Fruit fly (Drosophila melanogaster) whole organism, embryonic: Measurements from ENCODE around the gene CG32301.
A peak's percentile ranks its signal among the peaks of the same experiment; 100 is the strongest.

Source experiments
- CG10267 ChIP-seq: fragments of 200-800 bp; sonication (Bioruptor generic); optimal IDR thresholded peaks from 2 replicates; lab custom pipeline; 2018; ENCODE audit warnings: missing biosample characterization, mild to moderate bottlenecking, missing genetic modification characterization, moderate library complexity
- CG10462 ChIP-seq: fragments of 200-800 bp; sonication (Bioruptor generic); optimal IDR thresholded peaks from 2 replicates; lab custom pipeline; 2016; ENCODE audit warnings: missing biosample characterization, missing genetic modification characterization
- CG10565 ChIP-seq: fragments of 200-800 bp; sonication (Bioruptor generic); optimal IDR thresholded peaks from 3 replicates; lab custom pipeline; 2016; ENCODE audit warnings: missing biosample characterization, mild to moderate bottlenecking, missing genetic modification characterization
- CG11093 ChIP-seq: fragments of 200-800 bp; sonication (Bioruptor generic); IDR thresholded peaks from 3 replicates; pipeline ENCODE4 v1.3.6; 2022; ENCODE audit warnings: missing biosample characterization, missing genetic modification characterization
- CG11695 ChIP-seq: fragments of 200-800 bp; sonication (Bioruptor generic); IDR thresholded peaks from 3 replicates; pipeline ENCODE4 v1.3.6; 2022; ENCODE audit warnings: missing biosample characterization, missing genetic modification characterization
- CG13296 ChIP-seq: fragments of 200-800 bp; sonication (Bioruptor generic); optimal IDR thresholded peaks from 3 replicates; lab custom pipeline; 2018; ENCODE audit warnings: missing biosample characterization, mild to moderate bottlenecking, missing genetic modification characterization
- CG18619 ChIP-seq: fragments of 200-800 bp; sonication (Bioruptor generic); optimal IDR thresholded peaks from 3 replicates; lab custom pipeline; 2017; ENCODE audit warnings: missing biosample characterization, mild to moderate bottlenecking, missing genetic modification characterization
- CG18764 ChIP-seq: fragments of 200-800 bp; sonication (Bioruptor generic); optimal IDR thresholded peaks from 3 replicates; lab custom pipeline; 2016; ENCODE audit warnings: missing biosample characterization, missing genetic modification characterization
- CG2875 ChIP-seq: fragments of 200-800 bp; sonication (Bioruptor generic); optimal IDR thresholded peaks from 2 replicates; lab custom pipeline; 2017; ENCODE audit warnings: missing biosample characterization, mild to moderate bottlenecking, missing genetic modification characterization, missing genetic modification reagents
- CG30403 ChIP-seq: fragments of 200-800 bp; sonication (Bioruptor generic); optimal IDR thresholded peaks from 3 replicates; lab custom pipeline; 2016; ENCODE audit warnings: missing biosample characterization, missing genetic modification characterization
- CG34224 ChIP-seq: fragments of 200-800 bp; sonication (Bioruptor generic); IDR thresholded peaks from 3 replicates; pipeline ENCODE4 v1.3.6; 2022; ENCODE audit warnings: missing biosample characterization, missing genetic modification characterization; ENCODE audit not compliant: partially characterized antibody
- CG3995 ChIP-seq: fragments of 200-800 bp; sonication (Bioruptor generic); optimal IDR thresholded peaks from 3 replicates; lab custom pipeline; 2016; ENCODE audit warnings: missing biosample characterization, missing genetic modification characterization
- CG6683 ChIP-seq: fragments of 200-800 bp; sonication (Bioruptor generic); optimal IDR thresholded peaks from 2 replicates; lab custom pipeline; 2017; ENCODE audit warnings: missing biosample characterization, mild to moderate bottlenecking, missing genetic modification characterization, missing genetic modification reagents
- CG7556 ChIP-seq: fragments of 200-800 bp; sonication (Bioruptor generic); optimal IDR thresholded peaks from 2 replicates; lab custom pipeline; 2017; ENCODE audit warnings: missing biosample characterization, mild to moderate bottlenecking, missing genetic modification characterization
- CG7963 ChIP-seq: fragments of 200-800 bp; sonication (Bioruptor generic); IDR thresholded peaks from 3 replicates; pipeline ENCODE4 v1.3.6; 2022; ENCODE audit warnings: missing biosample characterization, missing genetic modification characterization; ENCODE audit not compliant: partially characterized antibody
- CG8478 ChIP-seq: fragments of >200 bp; optimal IDR thresholded peaks from 2 replicates; lab custom pipeline; 2018
- CG9797 ChIP-seq: fragments of 200-800 bp; sonication (Bioruptor generic); optimal IDR thresholded peaks from 3 replicates; lab custom pipeline; 2018; ENCODE audit warnings: missing biosample characterization, mild to moderate bottlenecking, missing genetic modification characterization
- CHES-1-like ChIP-seq: fragments of 200-800 bp; sonication (Bioruptor generic); optimal IDR thresholded peaks from 2 replicates; lab custom pipeline; 2016; ENCODE audit warnings: missing biosample characterization, missing genetic modification characterization
- D19B ChIP-seq: fragments of 200-800 bp; sonication (Bioruptor generic); optimal IDR thresholded peaks from 2 replicates; lab custom pipeline; 2017; ENCODE audit warnings: missing biosample characterization, mild to moderate bottlenecking, missing genetic modification characterization
- Fer1 ChIP-seq: fragments of 200-800 bp; sonication (Bioruptor generic); optimal IDR thresholded peaks from 2 replicates; lab custom pipeline; 2017; ENCODE audit warnings: missing biosample characterization, mild to moderate bottlenecking, missing genetic modification characterization
- Gsc ChIP-seq: fragments of 200-800 bp; sonication (Bioruptor generic); IDR thresholded peaks from 2 replicates; pipeline ENCODE4 v1.3.6; 2022; ENCODE audit warnings: missing biosample characterization, missing genetic modification characterization
- HLH3B ChIP-seq: fragments of 200-800 bp; sonication (Bioruptor generic); IDR thresholded peaks from 2 replicates; pipeline ENCODE4 v1.3.6; 2022; ENCODE audit warnings: missing biosample characterization, missing genetic modification characterization
- HmgD ChIP-seq: fragments of 200-800 bp; sonication (Bioruptor generic); optimal IDR thresholded peaks from 3 replicates; lab custom pipeline; 2016; ENCODE audit warnings: missing biosample characterization, missing genetic modification characterization
- Hmr ChIP-seq: fragments of 200-800 bp; sonication (Bioruptor generic); optimal IDR thresholded peaks from 3 replicates; lab custom pipeline; 2017; ENCODE audit warnings: mild to moderate bottlenecking, missing biosample characterization, missing genetic modification reagents, missing genetic modification characterization
- Hr78 ChIP-seq, 2 experiments: fragments of 200-800 bp in 1 of 2; fragments of >200 bp in 1 of 2; sonication (Bioruptor generic) in 1 of 2; optimal IDR thresholded peaks; 2 replicates each; lab custom pipeline; 2017 to 2019; ENCODE audit warnings: missing biosample characterization in 2 of 2, missing genetic modification characterization in 2 of 2, mild to moderate bottlenecking in 1 of 2, moderate library complexity in 1 of 2
- Kr ChIP-seq: fragments of 200-800 bp; sonication (Bioruptor generic); optimal IDR thresholded peaks from 2 replicates; lab custom pipeline; 2017; ENCODE audit warnings: missing biosample characterization, mild to moderate bottlenecking, missing genetic modification characterization
- NK7.1 ChIP-seq: fragments of 200-800 bp; sonication (Bioruptor generic); optimal IDR thresholded peaks from 3 replicates; lab custom pipeline; 2016; ENCODE audit warnings: missing biosample characterization, missing genetic modification characterization
- Nf-YA ChIP-seq: fragments of 200-800 bp; sonication (Bioruptor generic); IDR thresholded peaks from 2 replicates; pipeline ENCODE4 v1.3.6; 2022; ENCODE audit warnings: missing biosample characterization, missing genetic modification characterization
- Nf-YC ChIP-seq: fragments of 200-800 bp; optimal IDR thresholded peaks from 3 replicates; lab custom pipeline; 2019; ENCODE audit warnings: missing biosample characterization, mild to moderate bottlenecking, missing genetic modification characterization, moderate library complexity
- Oli ChIP-seq: fragments of 200-800 bp; sonication (Bioruptor generic); optimal IDR thresholded peaks from 2 replicates; lab custom pipeline; 2018; ENCODE audit warnings: missing biosample characterization, mild to moderate bottlenecking, missing genetic modification characterization, moderate library complexity
- Sry-δ ChIP-seq: fragments of 200-800 bp; sonication (Bioruptor generic); optimal IDR thresholded peaks from 2 replicates; lab custom pipeline; 2016; ENCODE audit warnings: missing biosample characterization, missing genetic modification characterization
- ab ChIP-seq: fragments of 200-800 bp; sonication (Bioruptor generic); optimal IDR thresholded peaks from 2 replicates; lab custom pipeline; 2016; ENCODE audit warnings: missing biosample characterization, missing genetic modification characterization
- ap ChIP-seq: fragments of 200-800 bp; sonication (Bioruptor generic); IDR thresholded peaks from 2 replicates; pipeline ENCODE4 v1.3.6; 2022; ENCODE audit warnings: missing biosample characterization, missing genetic modification characterization
- ato ChIP-seq: fragments of 200-800 bp; sonication (Bioruptor generic); IDR thresholded peaks from 2 replicates; pipeline ENCODE4 v1.3.6; 2022; ENCODE audit warnings: missing biosample characterization, missing genetic modification characterization; ENCODE audit not compliant: partially characterized antibody
- bcd ChIP-seq: fragments of 200-800 bp; sonication (Bioruptor generic); optimal IDR thresholded peaks from 2 replicates; lab custom pipeline; 2017; ENCODE audit warnings: missing biosample characterization, mild to moderate bottlenecking, missing genetic modification characterization
- cad ChIP-seq: fragments of >200 bp; optimal IDR thresholded peaks from 2 replicates; lab custom pipeline; 2017; ENCODE audit warnings: missing biosample characterization, missing genetic modification characterization
- caup ChIP-seq: fragments of 200-800 bp; sonication (Bioruptor generic); optimal IDR thresholded peaks from 3 replicates; lab custom pipeline; 2017; ENCODE audit warnings: missing biosample characterization, mild to moderate bottlenecking, missing genetic modification characterization, moderate library complexity; ENCODE audit not compliant: severe bottlenecking
- crc ChIP-seq: fragments of 200-800 bp; sonication (Bioruptor generic); optimal IDR thresholded peaks from 2 replicates; lab custom pipeline; 2016; ENCODE audit warnings: missing biosample characterization, missing genetic modification characterization
- eve ChIP-seq, 2 experiments: fragments of >200 bp; optimal IDR thresholded peaks; 2 replicates each; lab custom pipeline; 2017; ENCODE audit warnings: missing biosample characterization in 2 of 2, missing genetic modification characterization in 2 of 2
- ewg ChIP-seq: fragments of 200-800 bp; sonication (Bioruptor generic); optimal IDR thresholded peaks from 3 replicates; lab custom pipeline; 2017; ENCODE audit warnings: mild to moderate bottlenecking, missing biosample characterization, missing genetic modification reagents, missing genetic modification characterization
- exex ChIP-seq: fragments of 200-800 bp; sonication (Bioruptor generic); optimal IDR thresholded peaks from 4 replicates; lab custom pipeline; 2018; ENCODE audit warnings: missing biosample characterization, mild to moderate bottlenecking, missing genetic modification characterization, moderate library complexity
- gsb ChIP-seq: fragments of 200-800 bp; sonication (Bioruptor generic); IDR thresholded peaks from 2 replicates; pipeline ENCODE4 v1.3.6; 2022; ENCODE audit warnings: missing biosample characterization, missing genetic modification characterization
- klu ChIP-seq: fragments of 200-800 bp; sonication (Bioruptor generic); IDR thresholded peaks from 2 replicates; pipeline ENCODE4 v1.3.6; 2022; ENCODE audit warnings: missing biosample characterization, missing genetic modification characterization
- luna ChIP-seq: fragments of 200-800 bp; sonication (Bioruptor generic); optimal IDR thresholded peaks from 2 replicates; lab custom pipeline; 2016; ENCODE audit warnings: missing biosample characterization, missing genetic modification characterization
- mirr ChIP-seq: fragments of 200-800 bp; sonication (Bioruptor generic); optimal IDR thresholded peaks from 3 replicates; lab custom pipeline; 2018; ENCODE audit warnings: missing biosample characterization, mild to moderate bottlenecking, missing genetic modification characterization
- pb ChIP-seq: fragments of 200-800 bp; sonication (Bioruptor generic); optimal IDR thresholded peaks from 3 replicates; lab custom pipeline; 2016; ENCODE audit warnings: missing biosample characterization, missing genetic modification characterization
- salm ChIP-seq: fragments of 200-800 bp; sonication (Bioruptor generic); optimal IDR thresholded peaks from 2 replicates; lab custom pipeline; 2018; ENCODE audit warnings: missing biosample characterization, mild to moderate bottlenecking, missing genetic modification characterization
- scrt ChIP-seq: fragments of 200-800 bp; sonication (Bioruptor generic); optimal IDR thresholded peaks from 2 replicates; lab custom pipeline; 2018; ENCODE audit warnings: missing biosample characterization, mild to moderate bottlenecking, missing genetic modification characterization, moderate library complexity
- slou ChIP-seq: fragments of 200-800 bp; sonication (Bioruptor generic); optimal IDR thresholded peaks from 3 replicates; lab custom pipeline; 2016; ENCODE audit warnings: missing biosample characterization, missing genetic modification characterization
- zen2 ChIP-seq: fragments of 200-800 bp; sonication (Bioruptor generic); IDR thresholded peaks from 3 replicates; pipeline ENCODE4 v1.3.6; 2022; ENCODE audit warnings: missing biosample characterization, missing genetic modification characterization; ENCODE audit not compliant: partially characterized antibody

Gene CG32301

DNA sequence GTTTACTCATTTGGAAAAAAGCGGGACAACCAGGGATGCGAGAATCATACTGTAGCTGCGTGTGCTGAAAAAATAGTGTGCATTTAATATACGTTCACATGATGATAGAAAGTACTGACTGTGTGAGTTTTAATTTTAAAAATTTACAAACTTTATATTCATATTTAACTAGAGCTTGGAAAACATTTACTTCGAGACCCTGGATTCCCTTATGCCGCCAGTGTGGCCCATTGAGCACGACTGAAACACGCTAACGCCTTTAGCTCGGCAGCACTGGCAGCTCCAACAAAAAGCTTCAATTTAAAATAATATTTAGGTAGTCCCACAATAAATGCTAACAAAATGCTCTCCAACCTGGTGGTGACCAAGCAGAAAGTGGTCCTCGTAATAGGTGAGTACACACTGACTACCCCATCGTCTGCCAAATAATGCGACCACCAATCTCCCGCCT, 13.2 kb downstream of the CG32301 start, which contains the start of the genes CG1275 and Elp5 (continued):
- TF ChIP-seq CG10565 (GFP tag; lab: Kevin White, UChicago) (peak; percentile 57), NK7.1 (GFP tag; lab: Kevin White, UChicago) (peak; percentile 93), Hr78 (GFP tag; optimal IDR thresholded peaks at IDR 0.05; lab: Kevin White, UChicago) (peak in 1 of 2 experiments; percentile 89), CG18764 (GFP tag; lab: Kevin White, UChicago) (peak; percentile 94), klu (GFP tag; lab: Robert Waterston, UW) (peak; percentile 99), exex (peak; percentile 94), Sry-δ (GFP tag; lab: Kevin White, UChicago) (peak; percentile 65), CG11093 (peak; percentile 99), Hmr (GFP tag; lab: Kevin White, UChicago) (peak; percentile 98), CG7963 (GFP tag; lab: Robert Waterston, UW) (no peak), CG6683 (GFP tag; lab: Kevin White, UChicago) (peak; percentile 90), mirr (GFP tag; lab: Kevin White, UChicago) (peak; percentile 98), slou (GFP tag; lab: Kevin White, UChicago) (peak; percentile 97), CG18619 (GFP tag; lab: Kevin White, UChicago) (peak; percentile 97), Oli (peak; percentile 98), salm (tag; lab: Kevin White, UChicago) (peak; percentile 97), caup (GFP tag; lab: Kevin White, UChicago) (peak; percentile 97), CG2875 (GFP tag; lab: Kevin White, UChicago) (peak; percentile 97), zen2 (GFP tag; lab: Robert Waterston, UW) (no peak), cad (no peak), CG8478 (no peak), CG34224 (GFP tag; lab: Robert Waterston, UW) (no peak), CG7556 (peak; percentile 96), CG3995 (GFP tag; lab: Kevin White, UChicago) (peak; percentile 83), CG10267 (tag; lab: Kevin White, UChicago) (peak; percentile 92), Nf-YA (GFP tag; lab: Robert Waterston, UW) (peak; percentile 99), HmgD (GFP tag; lab: Kevin White, UChicago) (peak; percentile 86), Nf-YC (tag; lab: Kevin White, UChicago) (peak; percentile 91), CG11695 (GFP tag; lab: Robert Waterston, UW) (peak; percentile 99), D19B (GFP tag; lab: Kevin White, UChicago) (peak; percentile 95), bcd (GFP tag; lab: Kevin White, UChicago) (peak; percentile 98), HLH3B (GFP tag; lab: Robert Waterston, UW) (peak; percentile 100), CG13296 (GFP tag; lab: Kevin White, UChicago) (peak; percentile 98), ap (GFP tag; lab: Robert Waterston, UW) (peak; percentile 99), Gsc (GFP tag; lab: Robert Waterston, UW) (peak; percentile 97), eve (GFP tag; optimal IDR thresholded peaks at IDR 0.05; lab: Kevin White, UChicago) (no peak), Fer1 (GFP tag; lab: Kevin White, UChicago) (peak; percentile 94), ab (GFP tag; lab: Kevin White, UChicago) (peak; percentile 89), scrt (GFP tag; lab: Kevin White, UChicago) (peak; percentile 84), ato (GFP tag; lab: Robert Waterston, UW) (0 out of 2 replicates have a peak, but pooled peaks have one; percentile 6), ewg (GFP tag; lab: Kevin White, UChicago) (peak; percentile 95), luna (peak; percentile 88), Kr (peak; percentile 45), CG10462 (GFP tag; lab: Kevin White, UChicago) (peak; percentile 96), crc (GFP tag; lab: Kevin White, UChicago) (peak; percentile 93), CHES-1-like (GFP tag; lab: Kevin White, UChicago) (peak; percentile 96), gsb (GFP tag; lab: Robert Waterston, UW) (peak; percentile 99), pb (GFP tag; lab: Kevin White, UChicago) (peak; percentile 94), CG9797 (GFP tag; lab: Kevin White, UChicago) (peak; percentile 57), CG30403 (GFP tag; lab: Kevin White, UChicago) (peak; percentile 99)
